Worm (Caenorhabditis elegans): ENCODE results near the gene chtb-1.

chtb-1 gene

DNA sequence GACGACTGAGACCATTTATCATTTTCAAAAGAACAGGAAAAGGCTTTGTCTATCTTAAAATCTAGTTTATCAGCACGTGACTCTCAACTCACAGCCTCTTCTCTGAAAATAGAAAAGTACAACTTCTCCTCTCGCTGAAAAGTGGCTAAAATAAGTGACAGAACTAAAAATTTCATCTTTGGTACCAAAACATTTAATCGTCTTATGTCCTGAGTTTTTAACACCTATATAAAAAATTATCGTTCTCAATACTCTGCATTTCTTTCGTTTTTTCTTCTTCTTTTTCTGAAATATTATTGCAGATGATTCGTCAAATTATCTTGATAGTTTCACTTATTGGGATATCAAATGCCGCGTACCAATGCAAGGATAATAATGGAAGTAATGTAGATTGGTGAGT, 11.7 kb upstream of the chtb-1 start, which contains the start of gene crn-6:
Gene crn-6, plus strand, starts transcription at position 301 of the 400 bp plus-strand sequence.
- TF ChIP-seq ref-1 (GFP tag; conservative IDR thresholded peaks at IDR 0.05) (no peak), klf-2 (GFP tag; conservative IDR thresholded peaks at IDR 0.05) (no peak), med-1 (GFP tag; optimal IDR thresholded peaks at IDR 0.05; ENCODE audit: insufficient read depth) (no peak), ztf-29 (GFP tag; IDR thresholded peaks at IDR 0.05) (no peak), flt-1 (GFP tag; IDR thresholded peaks at IDR 0.05) (no peak), tab-1 (GFP tag; IDR thresholded peaks at IDR 0.05) (no peak), T22C8.4 (GFP tag; IDR thresholded peaks at IDR 0.05) (no peak), cog-1 (tag; optimal IDR thresholded peaks at IDR 0.05) (no peak), ztf-23 (GFP tag; IDR thresholded peaks at IDR 0.05) (no peak)

DNA sequence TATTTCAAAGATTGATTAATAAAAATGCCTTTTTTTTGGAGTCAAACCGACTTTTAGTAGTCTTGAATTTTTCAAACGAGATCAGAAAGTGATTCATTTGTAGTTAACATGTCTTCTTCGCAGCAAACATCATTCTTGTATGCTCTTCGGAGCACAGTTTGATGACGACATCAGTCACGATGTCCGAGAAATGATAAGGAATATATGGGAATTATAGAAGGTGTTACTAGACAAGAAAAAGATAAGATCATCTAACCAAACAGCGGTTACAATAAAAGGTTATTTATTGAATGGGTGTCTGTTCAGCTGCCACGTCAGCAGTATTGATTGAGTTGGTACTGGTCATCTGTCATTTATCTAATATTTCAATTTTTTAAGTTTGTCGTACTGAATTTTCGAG, 11.1 kb upstream of the chtb-1 start:
- no peak for TF ChIP-seq flt-1 (GFP tag; IDR thresholded peaks at IDR 0.05)
- no peak for TF ChIP-seq tab-1 (GFP tag; IDR thresholded peaks at IDR 0.05)
- no peak for TF ChIP-seq cog-1 (tag; optimal IDR thresholded peaks at IDR 0.05)
- TF ChIP-seq ref-1 (GFP tag; conservative IDR thresholded peaks at IDR 0.05), result no peak
- TF ChIP-seq ztf-29 (GFP tag; IDR thresholded peaks at IDR 0.05), result no peak
- TF ChIP-seq ztf-23 (GFP tag; IDR thresholded peaks at IDR 0.05), result no peak
- no peak for TF ChIP-seq T22C8.4 (GFP tag; IDR thresholded peaks at IDR 0.05)
- TF ChIP-seq klf-2 (GFP tag; conservative IDR thresholded peaks at IDR 0.05), result no peak
- no peak for TF ChIP-seq med-1 (GFP tag; optimal IDR thresholded peaks at IDR 0.05; ENCODE audit: insufficient read depth)

DNA sequence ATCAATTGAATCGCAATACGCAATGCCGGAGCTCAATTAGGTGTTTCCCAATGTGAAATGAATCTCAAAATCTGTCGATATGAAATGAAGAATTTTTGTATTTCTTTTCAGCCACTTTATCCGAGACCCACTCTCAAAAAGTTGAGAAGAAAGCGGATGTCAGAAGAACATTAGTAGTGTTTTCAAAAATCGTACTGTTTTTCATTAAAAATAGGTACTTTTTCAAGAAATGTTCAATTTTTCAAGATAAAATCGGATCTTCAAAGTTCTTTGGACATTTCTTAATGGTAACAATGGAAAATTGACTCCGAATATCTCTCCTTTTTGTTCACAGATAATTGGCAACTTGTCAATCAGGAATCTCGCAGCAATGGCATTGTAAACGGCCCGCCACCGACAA, 6.0 kb upstream of the chtb-1 start, which contains the start of gene flp-25:
Gene flp-25, plus strand, starts transcription at position 301 of the 400 bp plus-strand sequence.
- no peak for TF ChIP-seq ztf-29 (GFP tag; IDR thresholded peaks at IDR 0.05)

DNA sequence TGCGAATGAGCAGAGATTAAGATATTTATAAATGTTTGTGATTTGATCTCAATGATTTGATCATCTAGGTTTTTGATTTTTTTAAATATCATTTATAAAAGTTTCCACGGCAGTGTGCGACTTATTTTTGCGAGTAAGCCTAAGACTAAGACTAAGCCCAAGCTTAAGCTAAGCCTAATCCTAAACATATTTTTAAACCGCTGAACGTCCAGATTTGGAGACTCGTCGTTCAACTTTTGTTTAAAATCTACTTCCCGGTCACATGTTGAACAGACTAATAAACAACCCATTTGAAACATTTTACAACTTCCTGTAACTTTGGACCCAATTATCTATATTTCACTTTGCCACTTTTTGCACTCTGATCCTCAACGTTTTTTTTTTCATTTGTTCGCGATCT, 3.8 kb upstream of the chtb-1 start, which contains the start of gene K04H4.5:
Gene K04H4.5, plus strand, starts transcription at position 301 of the 400 bp plus-strand sequence.
- TF ChIP-seq tab-1 (GFP tag; IDR thresholded peaks at IDR 0.05) (no peak), flt-1 (GFP tag; IDR thresholded peaks at IDR 0.05) (no peak), ztf-23 (GFP tag; IDR thresholded peaks at IDR 0.05) (no peak), ztf-29 (GFP tag; IDR thresholded peaks at IDR 0.05) (no peak), klf-2 (GFP tag; conservative IDR thresholded peaks at IDR 0.05) (no peak), med-1 (GFP tag; optimal IDR thresholded peaks at IDR 0.05; ENCODE audit: insufficient read depth) (no peak), cog-1 (tag; optimal IDR thresholded peaks at IDR 0.05) (no peak), ref-1 (GFP tag; conservative IDR thresholded peaks at IDR 0.05) (no peak)

DNA sequence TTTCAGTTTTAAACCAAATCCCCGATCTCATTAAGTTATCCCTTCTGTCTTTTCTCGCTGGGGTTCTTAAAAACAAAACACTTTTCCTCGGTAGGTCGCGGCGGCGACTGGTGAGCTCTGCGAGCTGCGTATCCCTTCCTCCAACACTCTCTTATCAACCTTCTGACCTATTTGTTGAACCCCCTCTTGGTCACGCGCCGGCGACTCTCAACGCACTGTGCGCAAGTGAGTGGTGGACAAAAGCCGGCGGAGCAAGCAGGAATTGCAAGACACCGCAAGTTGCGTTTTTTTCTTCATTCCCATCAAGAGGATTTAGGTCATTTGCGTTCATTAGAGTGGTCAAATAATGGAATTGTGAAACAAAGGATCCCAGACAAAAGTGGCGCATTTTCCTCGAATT, 1.4 kb downstream of the chtb-1 start:
- no peak for TF ChIP-seq tab-1 (GFP tag; IDR thresholded peaks at IDR 0.05)
- no peak for TF ChIP-seq klf-2 (GFP tag; conservative IDR thresholded peaks at IDR 0.05)
- no peak for TF ChIP-seq T22C8.4 (GFP tag; IDR thresholded peaks at IDR 0.05)
- no peak for TF ChIP-seq ref-1 (GFP tag; conservative IDR thresholded peaks at IDR 0.05)
- no peak for TF ChIP-seq med-1 (GFP tag; optimal IDR thresholded peaks at IDR 0.05; ENCODE audit: insufficient read depth)
- no peak for TF ChIP-seq ztf-29 (GFP tag; IDR thresholded peaks at IDR 0.05)
- TF ChIP-seq cog-1 (tag; optimal IDR thresholded peaks at IDR 0.05), result no peak
- no peak for TF ChIP-seq ztf-23 (GFP tag; IDR thresholded peaks at IDR 0.05)
- no peak for TF ChIP-seq flt-1 (GFP tag; IDR thresholded peaks at IDR 0.05)

DNA sequence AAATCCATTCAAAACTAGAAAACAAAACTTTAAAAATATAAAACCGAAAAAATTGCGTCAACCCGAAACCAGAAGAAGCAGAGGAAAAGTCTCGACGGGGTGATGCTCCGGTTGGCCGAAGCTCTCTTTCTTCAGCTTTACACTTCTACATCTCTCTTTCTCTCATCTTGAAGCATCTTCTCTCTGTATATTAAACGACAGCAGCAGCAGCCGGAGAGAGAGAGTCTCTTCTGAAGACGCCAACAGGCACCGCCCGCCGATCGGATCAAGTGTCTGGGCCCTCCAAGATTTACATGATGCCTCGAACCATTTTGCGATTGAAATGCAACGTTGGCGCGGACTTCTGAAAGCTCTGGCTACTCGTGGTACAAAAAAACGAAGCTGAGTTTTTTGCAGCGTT, 8.5 kb downstream of the chtb-1 start:
- TF ChIP-seq ztf-23 (GFP tag; IDR thresholded peaks at IDR 0.05) (0 out of 2 replicates have a peak, but pooled peaks have one; percentile 14), flt-1 (GFP tag; IDR thresholded peaks at IDR 0.05) (no peak)

DNA sequence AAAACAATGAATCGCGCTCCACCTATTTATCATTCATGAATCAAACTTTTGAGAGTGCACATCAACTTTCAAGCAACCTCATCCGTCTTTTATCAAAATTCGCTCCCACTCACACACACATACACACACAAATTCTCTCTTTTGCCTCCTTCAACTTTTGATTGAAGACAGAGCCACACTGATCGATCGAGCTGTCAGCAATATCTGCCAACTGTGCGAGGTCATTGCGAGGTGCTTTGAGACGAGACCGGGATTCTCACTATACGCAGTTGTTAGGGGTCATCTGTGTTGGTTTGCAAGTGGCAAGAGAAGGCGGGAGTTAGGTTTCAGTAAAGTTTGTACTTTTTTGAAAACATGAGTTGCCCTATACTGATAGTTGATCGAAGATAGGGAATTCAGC, 9.1 kb downstream of the chtb-1 start:
- TF ChIP-seq ztf-29 (GFP tag; IDR thresholded peaks at IDR 0.05), result no peak
- TF ChIP-seq tab-1 (GFP tag; IDR thresholded peaks at IDR 0.05), result no peak
- no peak for TF ChIP-seq ref-1 (GFP tag; conservative IDR thresholded peaks at IDR 0.05)
- no peak for TF ChIP-seq T22C8.4 (GFP tag; IDR thresholded peaks at IDR 0.05)
- no peak for TF ChIP-seq cog-1 (tag; optimal IDR thresholded peaks at IDR 0.05)
- TF ChIP-seq klf-2 (GFP tag; conservative IDR thresholded peaks at IDR 0.05), result no peak
- TF ChIP-seq med-1 (GFP tag; optimal IDR thresholded peaks at IDR 0.05; ENCODE audit: insufficient read depth), result no peak
- TF ChIP-seq ztf-23 (GFP tag; IDR thresholded peaks at IDR 0.05), result no peak
- TF ChIP-seq flt-1 (GFP tag; IDR thresholded peaks at IDR 0.05), result no peak

DNA sequence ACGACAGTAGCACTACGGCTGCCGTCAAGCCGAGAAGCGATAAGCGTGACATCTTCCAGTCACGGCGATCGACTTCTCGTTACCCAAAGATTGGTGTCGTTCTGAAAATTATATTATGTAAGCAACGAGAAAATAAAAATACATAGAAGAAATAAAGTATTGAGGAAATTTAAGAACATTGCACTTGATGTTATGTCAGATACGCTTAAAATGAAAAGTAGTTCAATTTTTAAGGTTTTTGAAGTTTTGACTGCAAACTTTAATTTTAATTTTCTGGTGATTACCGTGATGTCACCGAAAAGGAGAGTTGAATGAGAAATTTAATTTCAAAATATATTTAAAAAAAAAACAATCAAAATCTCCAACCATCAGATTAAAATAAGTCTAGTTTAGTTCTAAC, 10.9 kb downstream of the chtb-1 start, which contains the start of gene emb-9:
Gene emb-9, minus strand, starts transcription at position 101 of the 400 bp plus-strand sequence.
- TF ChIP-seq T22C8.4 (GFP tag; IDR thresholded peaks at IDR 0.05) (no peak), ref-1 (GFP tag; conservative IDR thresholded peaks at IDR 0.05) (no peak), cog-1 (tag; optimal IDR thresholded peaks at IDR 0.05) (no peak), ztf-23 (GFP tag; IDR thresholded peaks at IDR 0.05) (no peak), tab-1 (GFP tag; IDR thresholded peaks at IDR 0.05) (no peak)

DNA sequence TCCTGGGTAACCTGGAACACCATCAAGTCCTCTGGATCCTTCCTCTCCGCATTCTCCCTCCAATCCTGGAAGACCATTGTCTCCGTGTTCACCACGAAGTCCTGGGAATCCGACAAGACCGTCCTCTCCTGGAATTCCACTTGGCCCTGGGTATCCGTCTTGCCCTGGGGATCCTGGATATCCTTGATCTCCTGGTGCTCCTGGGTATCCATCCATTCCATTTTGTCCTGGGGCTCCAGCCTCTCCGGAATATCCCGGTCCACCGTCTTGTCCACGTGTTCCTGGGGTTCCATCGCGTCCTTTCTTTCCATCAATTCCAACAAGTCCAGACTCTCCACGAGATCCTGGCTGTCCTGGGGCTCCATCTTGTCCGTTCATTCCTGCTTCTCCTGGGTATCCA, 15.2 kb downstream of the chtb-1 start:
- TF ChIP-seq klf-2 (GFP tag; conservative IDR thresholded peaks at IDR 0.05), result no peak
- no peak for TF ChIP-seq med-1 (GFP tag; optimal IDR thresholded peaks at IDR 0.05; ENCODE audit: insufficient read depth)
- TF ChIP-seq T22C8.4 (GFP tag; IDR thresholded peaks at IDR 0.05), result no peak
- TF ChIP-seq ztf-23 (GFP tag; IDR thresholded peaks at IDR 0.05), result no peak
- no peak for TF ChIP-seq ref-1 (GFP tag; conservative IDR thresholded peaks at IDR 0.05)
- TF ChIP-seq cog-1 (tag; optimal IDR thresholded peaks at IDR 0.05), result no peak
- TF ChIP-seq flt-1 (GFP tag; IDR thresholded peaks at IDR 0.05), result no peak
- no peak for TF ChIP-seq tab-1 (GFP tag; IDR thresholded peaks at IDR 0.05)
- TF ChIP-seq ztf-29 (GFP tag; IDR thresholded peaks at IDR 0.05), result no peak

DNA sequence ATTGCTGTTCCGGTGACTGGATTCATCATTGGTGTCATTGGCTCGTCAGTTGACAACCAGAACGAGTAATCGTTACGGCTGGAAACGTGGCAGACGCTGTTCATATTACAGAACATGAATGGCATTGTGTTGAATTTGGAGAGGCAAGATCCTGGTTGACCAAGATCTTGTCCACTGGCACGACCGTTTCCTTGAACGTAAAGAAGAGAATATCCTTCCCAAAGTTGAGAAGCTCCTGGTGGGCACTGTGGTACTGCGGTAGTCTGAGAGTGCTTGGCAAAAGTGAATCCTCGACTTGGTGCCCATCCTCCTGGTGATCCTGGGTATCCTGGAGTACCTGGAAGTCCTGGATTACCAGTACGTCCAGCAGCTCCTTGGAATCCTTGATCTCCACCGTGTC, 17.3 kb downstream of the chtb-1 start:
- TF ChIP-seq cog-1 (tag; optimal IDR thresholded peaks at IDR 0.05), result no peak

DNA sequence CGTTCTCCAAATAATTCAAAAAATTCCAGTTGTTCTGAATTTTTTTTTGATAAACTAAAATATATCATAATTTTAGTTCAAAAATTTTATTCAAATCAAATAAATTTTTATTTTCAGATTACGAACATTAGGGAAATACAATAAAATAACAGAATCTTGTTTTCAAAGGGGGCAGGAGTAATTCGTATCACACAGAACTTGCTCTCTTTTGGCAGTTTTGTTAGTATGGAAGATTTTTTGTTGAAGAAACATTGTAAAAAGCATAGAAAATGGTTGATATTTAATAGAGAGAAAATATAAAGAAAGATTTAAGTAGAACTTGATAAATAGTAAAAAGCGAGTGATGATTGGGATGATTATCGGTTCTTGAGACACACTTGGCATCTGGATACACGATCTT, 18.5 kb downstream of the chtb-1 start:
- TF ChIP-seq ztf-29 (GFP tag; IDR thresholded peaks at IDR 0.05) (no peak), flt-1 (GFP tag; IDR thresholded peaks at IDR 0.05) (no peak), klf-2 (GFP tag; conservative IDR thresholded peaks at IDR 0.05) (no peak), med-1 (GFP tag; optimal IDR thresholded peaks at IDR 0.05; ENCODE audit: insufficient read depth) (no peak), ref-1 (GFP tag; conservative IDR thresholded peaks at IDR 0.05) (no peak), ztf-23 (GFP tag; IDR thresholded peaks at IDR 0.05) (no peak), T22C8.4 (GFP tag; IDR thresholded peaks at IDR 0.05) (no peak), cog-1 (tag; optimal IDR thresholded peaks at IDR 0.05) (no peak), tab-1 (GFP tag; IDR thresholded peaks at IDR 0.05) (no peak)
